Worm (Caenorhabditis elegans) whole organism, L1 larva: ENCODE data around the gene clec-179.
A peak's percentile ranks its signal among the peaks of the same experiment; 100 is the strongest.

Source experiments
- ama-1 ChIP-seq: fragments of 150-350 bp; optimal IDR thresholded peaks from 2 replicates; lab custom pipeline; 2014
- ceh-82 ChIP-seq, 3 experiments: fragments of 150-350 bp in 1 of 3; sonication (generic microtip) in 2 of 3; optimal IDR thresholded peaks; 2 replicates each; lab custom pipeline; 2014 to 2017; ENCODE audit warnings: missing biosample characterization in 3 of 3, missing genetic modification characterization in 3 of 3
- ces-1 ChIP-seq: fragments of 150-350 bp; optimal IDR thresholded peaks from 2 replicates; lab custom pipeline; 2014; ENCODE audit warnings: missing biosample characterization, missing genetic modification reagents, missing genetic modification characterization
- hlh-17 ChIP-seq: fragments of 200-800 bp; sonication (Bioruptor generic); optimal IDR thresholded peaks from 2 replicates; lab custom pipeline; 2018; ENCODE audit warnings: missing genetic modification characterization, mild to moderate bottlenecking, missing compliant biosample characterization, moderate library complexity, borderline replicate concordance
- mab-9 ChIP-seq: fragments of 200-800 bp; sonication (Bioruptor generic); IDR thresholded peaks from 2 replicates; pipeline ENCODE4 v1.3.6; 2022; ENCODE audit warnings: missing genetic modification reagents, missing genetic modification characterization, missing compliant biosample characterization
- nhr-20 ChIP-seq: sonication (generic microtip); optimal IDR thresholded peaks from 2 replicates; lab custom pipeline; 2016; ENCODE audit warnings: mild to moderate bottlenecking, missing genetic modification characterization, missing compliant biosample characterization
- nhr-28 ChIP-seq: fragments of 150-350 bp; optimal IDR thresholded peaks from 2 replicates; lab custom pipeline; 2014; ENCODE audit warnings: missing biosample characterization, missing genetic modification characterization
- nhr-85 ChIP-seq: sonication (generic microtip); peaks from one replicate; lab custom pipeline; 2016; ENCODE audit warnings: missing genetic modification characterization, inconsistent platforms, missing compliant biosample characterization
- pag-3 ChIP-seq: sonication (generic microtip); optimal IDR thresholded peaks from 2 replicates; lab custom pipeline; 2017; ENCODE audit warnings: missing genetic modification characterization, mild to moderate bottlenecking, missing compliant biosample characterization, antibody characterized with exemption, borderline replicate concordance; ENCODE audit not compliant: insufficient read depth
- skn-1 ChIP-seq: fragments of 150-350 bp; optimal IDR thresholded peaks from 2 replicates; lab custom pipeline; 2014; ENCODE audit warnings: missing biosample characterization, missing genetic modification characterization
- sptf-1 ChIP-seq: fragments of 150-350 bp; optimal IDR thresholded peaks from 2 replicates; lab custom pipeline; 2014; ENCODE audit warnings: missing biosample characterization, missing genetic modification characterization
- unc-130 ChIP-seq: fragments of 150-350 bp; optimal IDR thresholded peaks from 2 replicates; lab custom pipeline; 2017; ENCODE audit warnings: missing biosample characterization, missing genetic modification characterization, inconsistent platforms
- zag-1 ChIP-seq: fragments of 150-350 bp; optimal IDR thresholded peaks from 2 replicates; lab custom pipeline; 2014; ENCODE audit warnings: missing biosample characterization, missing genetic modification characterization

ce11 chrIV:7167983-7168760 is 16.3 kb downstream of the clec-179 start, which contains the start of gene skr-16:
- TF ChIP-seq nhr-28 (tag; lab: Kevin White, UChicago) (no peak), hlh-17 (GFP tag; lab: Kevin White, UChicago) (no peak), mab-9 (no peak), ama-1 (no peak), skn-1 (tag; lab: Kevin White, UChicago) (peak; percentile 13), unc-130 (no peak), sptf-1 (no peak), ces-1 (GFP tag; lab: Kevin White, UChicago) (no peak), zag-1 (tag; lab: Kevin White, UChicago) (no peak), nhr-85 (tag; lab: Kevin White, UChicago) (peak; percentile 55), ceh-82 (tag; optimal IDR thresholded peaks at IDR 0.05; lab: Kevin White, UChicago) (no peak), pag-3 (tag; lab: Kevin White, UChicago) (no peak), nhr-20 (no peak)
